Worm (Caenorhabditis elegans): ENCODE results near the gene clhm-1.

ce11 chrII:6830923-6831322, 39.9 kb downstream of the clhm-1 start:
- TF ChIP-seq eor-1 (tag; optimal IDR thresholded peaks at IDR 0.05) (no peak), unc-62 (GFP tag; optimal IDR thresholded peaks at IDR 0.05) (no peak), daf-12 (tag; optimal IDR thresholded peaks at IDR 0.05) (no peak), R02D3.7 (tag; optimal IDR thresholded peaks at IDR 0.05) (no peak), nhr-67 (tag; optimal IDR thresholded peaks at IDR 0.05) (no peak), aly-2 (tag; optimal IDR thresholded peaks at IDR 0.05) (no peak)

All from whole organism, L3 larva.